Worm (Caenorhabditis elegans) whole organism, mixed stage, embryonic: ENCODE data around the gene enpl-1.

ENCODE experiments used
- ceh-39 ChIP-seq: fragments of 150-350 bp; optimal IDR thresholded peaks from 2 replicates; lab custom pipeline; 2014; ENCODE audit warnings: missing biosample characterization, missing genetic modification characterization
- elt-3 ChIP-seq: fragments of 150-350 bp; optimal IDR thresholded peaks from 2 replicates; lab custom pipeline; 2014; ENCODE audit warnings: missing biosample characterization, missing genetic modification characterization
- hlh-1 ChIP-seq: fragments of 150-350 bp; optimal IDR thresholded peaks from 2 replicates; lab custom pipeline; 2014; ENCODE audit warnings: missing biosample characterization, missing genetic modification reagents, missing genetic modification characterization
- lsy-2 ChIP-seq: fragments of 150-350 bp; optimal IDR thresholded peaks from 2 replicates; lab custom pipeline; 2014; ENCODE audit warnings: missing biosample characterization, missing genetic modification characterization
- nhr-12 ChIP-seq: fragments of 150-350 bp; optimal IDR thresholded peaks from 2 replicates; lab custom pipeline; 2014; ENCODE audit warnings: missing biosample characterization, missing genetic modification characterization
- nhr-237 ChIP-seq: fragments of 150-350 bp; optimal IDR thresholded peaks from 2 replicates; lab custom pipeline; 2014; ENCODE audit warnings: missing biosample characterization, missing genetic modification characterization
- nhr-28 ChIP-seq: fragments of 150-350 bp; optimal IDR thresholded peaks from 2 replicates; lab custom pipeline; 2014; ENCODE audit warnings: missing biosample characterization, missing genetic modification characterization
- unc-62 ChIP-seq: fragments of 150-350 bp; optimal IDR thresholded peaks from 2 replicates; lab custom pipeline; 2014; ENCODE audit warnings: missing biosample characterization, missing genetic modification reagents, missing genetic modification characterization
- zip-8 ChIP-seq: fragments of 150-350 bp; optimal IDR thresholded peaks from 2 replicates; lab custom pipeline; 2014; ENCODE audit warnings: missing biosample characterization, missing genetic modification characterization

ce11 chrIV:11100271-11100670 is 18.8 kb upstream of the enpl-1 start, which contains the start of gene str-3:
- TF ChIP-seq ceh-39 (tag; lab: Kevin White, UChicago) (no peak), nhr-237 (no peak), lsy-2 (tag; lab: Kevin White, UChicago) (no peak), unc-62 (GFP tag; lab: Kevin White, UChicago) (no peak), elt-3 (no peak), nhr-28 (no peak), hlh-1 (tag; lab: Kevin White, UChicago) (no peak), nhr-12 (tag; lab: Kevin White, UChicago) (no peak), zip-8 (no peak)
